Fruit fly (Drosophila melanogaster) whole organism, embryonic: Measurements from ENCODE around the gene neur.
A peak's percentile ranks its signal among the peaks of the same experiment; 100 is the strongest.

Experiments used
- Antp ChIP-seq: fragments of 200-800 bp; sonication (Bioruptor generic); optimal IDR thresholded peaks from 3 replicates; lab custom pipeline; 2016; ENCODE audit warnings: missing biosample characterization, missing genetic modification characterization
- BEAF-32 ChIP-seq: fragments of 200-800 bp; sonication (Bioruptor generic); optimal IDR thresholded peaks from 3 replicates; lab custom pipeline; 2017; ENCODE audit warnings: missing biosample characterization, missing genetic modification characterization, mild to moderate bottlenecking, moderate library complexity, missing genetic modification reagents
- Bdp1 ChIP-seq: fragments of 200-800 bp; sonication (Bioruptor generic); optimal IDR thresholded peaks from 3 replicates; lab custom pipeline; 2016; ENCODE audit warnings: missing biosample characterization, missing genetic modification characterization
- CG10366 ChIP-seq: fragments of 200-800 bp; sonication (Bioruptor generic); IDR thresholded peaks from 2 replicates; pipeline ENCODE4 v1.3.6; 2022; ENCODE audit warnings: missing biosample characterization, missing genetic modification characterization
- CG10431 ChIP-seq: fragments of 200-800 bp; sonication (Bioruptor generic); optimal IDR thresholded peaks from 3 replicates; lab custom pipeline; 2018; ENCODE audit warnings: missing biosample characterization, mild to moderate bottlenecking, missing genetic modification characterization
- CG11695 ChIP-seq: fragments of 200-800 bp; sonication (Bioruptor generic); IDR thresholded peaks from 3 replicates; pipeline ENCODE4 v1.3.6; 2022; ENCODE audit warnings: missing biosample characterization, missing genetic modification characterization
- CG1233 ChIP-seq: fragments of 200-800 bp; sonication (Bioruptor generic); optimal IDR thresholded peaks from 4 replicates; lab custom pipeline; 2018; ENCODE audit warnings: missing biosample characterization, mild to moderate bottlenecking, missing genetic modification characterization
- CG13894 ChIP-seq: fragments of 200-800 bp; sonication (Bioruptor generic); optimal IDR thresholded peaks from 3 replicates; lab custom pipeline; 2018; ENCODE audit warnings: missing biosample characterization, mild to moderate bottlenecking, missing genetic modification characterization, moderate library complexity
- CG15269 ChIP-seq: fragments of 200-800 bp; sonication (Bioruptor generic); optimal IDR thresholded peaks from 2 replicates; lab custom pipeline; 2018; ENCODE audit warnings: missing biosample characterization, mild to moderate bottlenecking, missing genetic modification characterization, moderate library complexity
- CG2120 ChIP-seq: fragments of 200-800 bp; sonication (Bioruptor generic); optimal IDR thresholded peaks from 3 replicates; lab custom pipeline; 2016; ENCODE audit warnings: missing biosample characterization, missing genetic modification characterization
- CG2712 ChIP-seq: fragments of 200-800 bp; optimal IDR thresholded peaks from 3 replicates; lab custom pipeline; 2019; ENCODE audit warnings: missing biosample characterization, mild to moderate bottlenecking, missing genetic modification characterization, moderate library complexity
- CG3065 ChIP-seq: fragments of 200-800 bp; sonication (Bioruptor generic); optimal IDR thresholded peaks from 2 replicates; lab custom pipeline; 2016; ENCODE audit warnings: missing biosample characterization, missing genetic modification characterization
- CG31441 ChIP-seq: fragments of 200-800 bp; sonication (Bioruptor generic); IDR thresholded peaks from 2 replicates; pipeline ENCODE4 v1.3.6; 2022; ENCODE audit warnings: missing biosample characterization, missing genetic modification characterization
- CG5180 ChIP-seq: fragments of 200-800 bp; sonication (Bioruptor generic); optimal IDR thresholded peaks from 3 replicates; lab custom pipeline; 2017; ENCODE audit warnings: missing biosample characterization, missing genetic modification characterization, mild to moderate bottlenecking, moderate library complexity, missing genetic modification reagents
- CG7357 ChIP-seq: fragments of 200-800 bp; sonication (Bioruptor generic); IDR thresholded peaks from 3 replicates; pipeline ENCODE4 v1.3.6; 2022; ENCODE audit warnings: missing biosample characterization, missing genetic modification characterization
- CG8388 ChIP-seq: fragments of 200-800 bp; sonication (Bioruptor generic); optimal IDR thresholded peaks from 2 replicates; lab custom pipeline; 2019; ENCODE audit warnings: missing biosample characterization, mild to moderate bottlenecking, missing genetic modification characterization, moderate library complexity
- ERR ChIP-seq: fragments of 200-800 bp; sonication (Bioruptor generic); optimal IDR thresholded peaks from 2 replicates; lab custom pipeline; 2016; ENCODE audit warnings: missing biosample characterization, missing genetic modification characterization
- Eip74EF ChIP-seq, 2 experiments: fragments of 200-800 bp in 1 of 2; fragments of >200 bp in 1 of 2; sonication (Bioruptor generic) in 1 of 2; optimal IDR thresholded peaks; 2 replicates each; lab custom pipeline; 2017 to 2019; ENCODE audit warnings: missing biosample characterization in 2 of 2, missing genetic modification characterization in 2 of 2, mild to moderate bottlenecking in 1 of 2, moderate library complexity in 1 of 2
- Fer2 ChIP-seq: fragments of 200-800 bp; sonication (Bioruptor generic); optimal IDR thresholded peaks from 2 replicates; lab custom pipeline; 2018; ENCODE audit warnings: missing biosample characterization, mild to moderate bottlenecking, missing genetic modification characterization, moderate library complexity
- HLH3B ChIP-seq: fragments of 200-800 bp; sonication (Bioruptor generic); IDR thresholded peaks from 2 replicates; pipeline ENCODE4 v1.3.6; 2022; ENCODE audit warnings: missing biosample characterization, missing genetic modification characterization
- Hand ChIP-seq: fragments of 200-800 bp; sonication (Bioruptor generic); optimal IDR thresholded peaks from 2 replicates; lab custom pipeline; 2017; ENCODE audit warnings: mild to moderate bottlenecking, missing biosample characterization, missing genetic modification reagents, missing genetic modification characterization
- Hmr ChIP-seq: fragments of 200-800 bp; sonication (Bioruptor generic); optimal IDR thresholded peaks from 3 replicates; lab custom pipeline; 2017; ENCODE audit warnings: mild to moderate bottlenecking, missing biosample characterization, missing genetic modification reagents, missing genetic modification characterization
- Hr3 ChIP-seq: fragments of 200-800 bp; sonication (Bioruptor generic); optimal IDR thresholded peaks from 3 replicates; lab custom pipeline; 2016; ENCODE audit warnings: missing biosample characterization, missing genetic modification characterization
- Hsf ChIP-seq: fragments of 200-800 bp; sonication (Bioruptor generic); optimal IDR thresholded peaks from 3 replicates; lab custom pipeline; 2016; ENCODE audit warnings: missing biosample characterization, missing genetic modification characterization
- Mes4 ChIP-seq: fragments of 200-800 bp; sonication (Bioruptor generic); optimal IDR thresholded peaks from 2 replicates; lab custom pipeline; 2016; ENCODE audit warnings: missing biosample characterization, missing genetic modification characterization
- Nf-YA ChIP-seq: fragments of 200-800 bp; sonication (Bioruptor generic); IDR thresholded peaks from 2 replicates; pipeline ENCODE4 v1.3.6; 2022; ENCODE audit warnings: missing biosample characterization, missing genetic modification characterization
- Poxn ChIP-seq: fragments of 200-800 bp; sonication (Bioruptor generic); IDR thresholded peaks from 2 replicates; pipeline ENCODE4 v1.3.6; 2022; ENCODE audit warnings: missing biosample characterization, missing genetic modification characterization
- Sox100B ChIP-seq: fragments of 200-800 bp; sonication (Bioruptor generic); optimal IDR thresholded peaks from 3 replicates; lab custom pipeline; 2018; ENCODE audit warnings: missing biosample characterization, mild to moderate bottlenecking, missing genetic modification characterization
- ara ChIP-seq: fragments of 200-800 bp; sonication (Bioruptor generic); IDR thresholded peaks from 2 replicates; pipeline ENCODE4 v1.3.6; 2022; ENCODE audit warnings: missing biosample characterization, missing genetic modification characterization
- bab2 ChIP-seq: fragments of 200-800 bp; sonication (Bioruptor generic); optimal IDR thresholded peaks from 2 replicates; lab custom pipeline; 2016; ENCODE audit warnings: missing biosample characterization, missing genetic modification characterization
- cad ChIP-seq: fragments of >200 bp; optimal IDR thresholded peaks from 2 replicates; lab custom pipeline; 2017; ENCODE audit warnings: missing biosample characterization, missing genetic modification characterization
- danr ChIP-seq: fragments of 200-800 bp; sonication (Bioruptor generic); IDR thresholded peaks from 2 replicates; pipeline ENCODE4 v1.3.6; 2022; ENCODE audit warnings: missing biosample characterization, missing genetic modification characterization
- dpn ChIP-seq, 2 experiments: fragments of 200-800 bp; sonication (Bioruptor generic); optimal IDR thresholded peaks; 3 replicates each; lab custom pipeline; 2016; ENCODE audit warnings: missing biosample characterization in 2 of 2, missing genetic modification characterization in 2 of 2
- eve ChIP-seq, 2 experiments: fragments of >200 bp; optimal IDR thresholded peaks; 2 replicates each; lab custom pipeline; 2017; ENCODE audit warnings: missing biosample characterization in 2 of 2, missing genetic modification characterization in 2 of 2
- exex ChIP-seq: fragments of 200-800 bp; sonication (Bioruptor generic); optimal IDR thresholded peaks from 4 replicates; lab custom pipeline; 2018; ENCODE audit warnings: missing biosample characterization, mild to moderate bottlenecking, missing genetic modification characterization, moderate library complexity
- jumu ChIP-seq: fragments of 200-800 bp; sonication (Bioruptor generic); optimal IDR thresholded peaks from 3 replicates; lab custom pipeline; 2016; ENCODE audit warnings: missing biosample characterization, missing genetic modification characterization
- lov ChIP-seq, 2 experiments: fragments of 200-800 bp in 1 of 2; fragments of >200 bp in 1 of 2; sonication (Bioruptor generic) in 1 of 2; IDR thresholded peaks in 1 of 2; optimal IDR thresholded peaks in 1 of 2; 2 replicates in 1 of 2; 3 replicates in 1 of 2; pipeline versions ENCODE4 v1.3.6 to Lab custom; 2017 to 2022; ENCODE audit warnings: missing biosample characterization in 1 of 2, missing genetic modification characterization in 1 of 2
- maf-S ChIP-seq: fragments of 200-800 bp; sonication (Bioruptor generic); optimal IDR thresholded peaks from 2 replicates; lab custom pipeline; 2016; ENCODE audit warnings: missing biosample characterization, missing genetic modification characterization
- nerfin-2 ChIP-seq: fragments of 200-800 bp; sonication (Bioruptor generic); IDR thresholded peaks from 2 replicates; pipeline ENCODE4 v1.3.6; 2022; ENCODE audit warnings: missing biosample characterization, missing genetic modification characterization; ENCODE audit not compliant: partially characterized antibody
- oc ChIP-seq: fragments of 200-800 bp; sonication (Bioruptor generic); optimal IDR thresholded peaks from 2 replicates; lab custom pipeline; 2018; ENCODE audit warnings: missing biosample characterization, mild to moderate bottlenecking, missing genetic modification characterization, moderate library complexity
- otp ChIP-seq: fragments of 200-800 bp; sonication (Bioruptor generic); IDR thresholded peaks from 3 replicates; pipeline ENCODE4, ENCODE4 v1.3.6; 2022; ENCODE audit warnings: missing biosample characterization, missing genetic modification characterization
- pho ChIP-seq: fragments of 200-800 bp; sonication (Bioruptor generic); optimal IDR thresholded peaks from 2 replicates; lab custom pipeline; 2016; ENCODE audit warnings: missing biosample characterization, missing genetic modification characterization
- row ChIP-seq: fragments of 200-800 bp; sonication (Bioruptor generic); IDR thresholded peaks from 3 replicates; pipeline ENCODE4 v1.3.6; 2022; ENCODE audit warnings: missing biosample characterization, missing genetic modification characterization
- schlank ChIP-seq: fragments of 200-800 bp; sonication (Bioruptor generic); optimal IDR thresholded peaks from 2 replicates; lab custom pipeline; 2018; ENCODE audit warnings: missing biosample characterization, mild to moderate bottlenecking, missing genetic modification characterization
- stwl ChIP-seq: fragments of 200-800 bp; sonication (Bioruptor generic); optimal IDR thresholded peaks from 3 replicates; lab custom pipeline; 2018; ENCODE audit warnings: missing biosample characterization, mild to moderate bottlenecking, missing genetic modification characterization, moderate library complexity
- tap ChIP-seq: fragments of 200-800 bp; optimal IDR thresholded peaks from 3 replicates; lab custom pipeline; 2019; ENCODE audit warnings: missing biosample characterization, mild to moderate bottlenecking, missing genetic modification characterization, moderate library complexity
- tin ChIP-seq: fragments of 200-800 bp; sonication (Bioruptor generic); optimal IDR thresholded peaks from 3 replicates; lab custom pipeline; 2016; ENCODE audit warnings: missing biosample characterization, missing genetic modification characterization
- twi ChIP-seq: fragments of 200-800 bp; optimal IDR thresholded peaks from 2 replicates; lab custom pipeline; 2019; ENCODE audit warnings: missing biosample characterization, mild to moderate bottlenecking, missing genetic modification characterization, moderate library complexity
- tx ChIP-seq: fragments of 200-800 bp; sonication (Bioruptor generic); optimal IDR thresholded peaks from 2 replicates; lab custom pipeline; 2016; ENCODE audit warnings: missing biosample characterization, missing genetic modification characterization
- unpg ChIP-seq: fragments of 200-800 bp; sonication (Bioruptor generic); optimal IDR thresholded peaks from 3 replicates; lab custom pipeline; 2018; ENCODE audit warnings: missing biosample characterization, mild to moderate bottlenecking, missing genetic modification characterization, moderate library complexity

neur gene

dm6 chr3R:9053850-9054441 is 14.7 kb upstream of the neur start (continued):
- TF ChIP-seq lov (optimal IDR thresholded peaks at IDR 0.05; lab: Kevin White, UChicago) (no peak), lov (GFP tag; IDR thresholded peaks at IDR 0.05; lab: Robert Waterston, UW) (no peak), CG1233 (GFP tag; lab: Kevin White, UChicago) (peak; percentile 32), cad (no peak), CG10431 (GFP tag; lab: Kevin White, UChicago) (peak; percentile 4), tx (GFP tag; lab: Kevin White, UChicago) (peak; percentile 47), Fer2 (tag; lab: Kevin White, UChicago) (peak; percentile 4), CG2120 (peak; percentile 68), unpg (GFP tag; lab: Kevin White, UChicago) (peak; percentile 41), CG2712 (peak; percentile 61), schlank (tag; lab: Kevin White, UChicago) (no peak), stwl (tag; lab: Kevin White, UChicago) (no peak), maf-S (GFP tag; lab: Kevin White, UChicago) (peak; percentile 48), Hsf (GFP tag; lab: Kevin White, UChicago) (peak; percentile 1), otp (GFP tag; lab: Robert Waterston, UW) (no peak), Nf-YA (GFP tag; lab: Robert Waterston, UW) (no peak), CG8388 (GFP tag; lab: Kevin White, UChicago) (peak; percentile 24), CG7357 (GFP tag; lab: Robert Waterston, UW) (0 out of 3 replicates have a peak, but pooled peaks have one; percentile 21), Hr3 (peak; percentile 45), eve (GFP tag; optimal IDR thresholded peaks at IDR 0.05; lab: Kevin White, UChicago) (peak in 1 of 2 experiments; percentile 4), tin (GFP tag; lab: Kevin White, UChicago) (peak; percentile 2), Hmr (GFP tag; lab: Kevin White, UChicago) (peak; percentile 14), Mes4 (GFP tag; lab: Kevin White, UChicago) (no peak), jumu (GFP tag; lab: Kevin White, UChicago) (peak; percentile 8), CG3065 (GFP tag; lab: Kevin White, UChicago) (no peak), Bdp1 (GFP tag; lab: Kevin White, UChicago) (no peak), tap (tag; lab: Kevin White, UChicago) (peak; percentile 25), Antp (peak; percentile 46), nerfin-2 (GFP tag; lab: Robert Waterston, UW) (no peak), oc (tag; lab: Kevin White, UChicago) (no peak), Eip74EF (GFP tag; optimal IDR thresholded peaks at IDR 0.05; lab: Kevin White, UChicago) (peak in 1 of 2 experiments; percentile 7), CG31441 (GFP tag; lab: Robert Waterston, UW) (no peak), bab2 (GFP tag; lab: Kevin White, UChicago) (peak; percentile 50), danr (GFP tag; lab: Robert Waterston, UW) (no peak), Hand (GFP tag; lab: Kevin White, UChicago) (peak; percentile 3), pho (GFP tag; lab: Kevin White, UChicago) (peak; percentile 34), ara (no peak), CG10366 (GFP tag; lab: Robert Waterston, UW) (no peak), CG11695 (GFP tag; lab: Robert Waterston, UW) (no peak), twi (tag; lab: Kevin White, UChicago) (peak; percentile 11), exex (tag; lab: Kevin White, UChicago) (peak; percentile 51), dpn (GFP tag; optimal IDR thresholded peaks at IDR 0.05; lab: Kevin White, UChicago) (peak in 1 of 2 experiments; percentile 31), BEAF-32 (no peak), Sox100B (GFP tag; lab: Kevin White, UChicago) (peak; percentile 69), row (GFP tag; lab: Robert Waterston, UW) (no peak), CG5180 (GFP tag; lab: Kevin White, UChicago) (peak; percentile 55), ERR (GFP tag; lab: Kevin White, UChicago) (no peak), CG15269 (tag; lab: Kevin White, UChicago) (peak; percentile 41), CG13894 (tag; lab: Kevin White, UChicago) (no peak), HLH3B (no peak), Poxn (no peak)
